Fruit fly (Drosophila melanogaster): ENCODE results near the gene RpS19b.

DNA sequence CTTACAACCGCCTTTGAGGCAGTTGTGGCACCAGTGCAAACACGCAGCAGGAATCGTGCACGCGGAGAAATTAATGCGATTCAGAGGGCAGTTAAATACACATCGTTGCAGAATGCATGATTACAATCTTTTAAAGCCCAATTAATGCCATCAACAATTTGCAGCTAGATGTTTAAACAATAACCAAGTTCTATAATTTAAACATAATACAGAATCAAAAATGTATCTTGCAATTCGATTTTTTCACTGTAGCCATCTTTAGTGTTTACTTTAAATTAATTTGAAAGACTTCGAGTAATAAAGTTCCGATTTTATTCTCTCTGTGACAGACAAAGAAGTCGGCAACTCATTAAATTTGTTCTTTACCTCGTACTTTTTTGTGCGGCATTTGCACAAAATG is 17.4 kb downstream of the RpS19b start:
- TF ChIP-seq insv (optimal IDR thresholded peaks at IDR 0.05) (no peak), ttk (optimal IDR thresholded peaks at IDR 0.05) (no peak), Sin3A (optimal IDR thresholded peaks at IDR 0.05) (no peak), h (optimal IDR thresholded peaks at IDR 0.05) (no peak)

All from Kc167 (cell line).